Fruit fly (Drosophila melanogaster) whole organism, embryonic: Measurements from ENCODE around the gene CG15373.

ENCODE experiments used
- Atf6 ChIP-seq: fragments of 200-800 bp; sonication (Bioruptor generic); IDR thresholded peaks from 2 replicates; pipeline ENCODE4 v1.3.6; 2022; ENCODE audit warnings: missing biosample characterization, missing genetic modification characterization
- BEAF-32 ChIP-seq: fragments of 200-800 bp; sonication (Bioruptor generic); optimal IDR thresholded peaks from 3 replicates; lab custom pipeline; 2017; ENCODE audit warnings: missing biosample characterization, missing genetic modification characterization, mild to moderate bottlenecking, moderate library complexity, missing genetic modification reagents
- CG10147 ChIP-seq: fragments of 200-800 bp; sonication (Bioruptor generic); optimal IDR thresholded peaks from 2 replicates; lab custom pipeline; 2019; ENCODE audit warnings: missing biosample characterization, mild to moderate bottlenecking, missing genetic modification characterization, moderate library complexity
- CG10366 ChIP-seq: fragments of 200-800 bp; sonication (Bioruptor generic); IDR thresholded peaks from 2 replicates; pipeline ENCODE4 v1.3.6; 2022; ENCODE audit warnings: missing biosample characterization, missing genetic modification characterization
- CG12155 ChIP-seq: fragments of 200-800 bp; sonication (Bioruptor generic); optimal IDR thresholded peaks from 3 replicates; lab custom pipeline; 2016; ENCODE audit warnings: missing biosample characterization, missing genetic modification characterization
- CG1233 ChIP-seq: fragments of 200-800 bp; sonication (Bioruptor generic); optimal IDR thresholded peaks from 4 replicates; lab custom pipeline; 2018; ENCODE audit warnings: missing biosample characterization, mild to moderate bottlenecking, missing genetic modification characterization
- CG12391 ChIP-seq: fragments of 200-800 bp; sonication (Bioruptor generic); optimal IDR thresholded peaks from 3 replicates; lab custom pipeline; 2018; ENCODE audit warnings: missing biosample characterization, mild to moderate bottlenecking, missing genetic modification characterization, moderate library complexity
- CG13424 ChIP-seq: fragments of 200-800 bp; sonication (Bioruptor generic); optimal IDR thresholded peaks from 2 replicates; lab custom pipeline; 2019; ENCODE audit warnings: missing biosample characterization, mild to moderate bottlenecking, missing genetic modification characterization, moderate library complexity
- CG14050 ChIP-seq: fragments of 200-800 bp; sonication (Bioruptor generic); IDR thresholded peaks from 3 replicates; pipeline ENCODE4 v1.3.6; 2022; ENCODE audit warnings: missing biosample characterization, missing genetic modification characterization
- CG14710 ChIP-seq: fragments of 200-800 bp; sonication (Bioruptor generic); optimal IDR thresholded peaks from 3 replicates; lab custom pipeline; 2019; ENCODE audit warnings: missing biosample characterization, mild to moderate bottlenecking, missing genetic modification characterization, moderate library complexity
- CG15514 ChIP-seq: fragments of 200-800 bp; sonication (Bioruptor generic); optimal IDR thresholded peaks from 3 replicates; lab custom pipeline; 2017; ENCODE audit warnings: missing biosample characterization, missing genetic modification characterization, mild to moderate bottlenecking, moderate library complexity, missing genetic modification reagents
- CG2678 ChIP-seq: fragments of 200-800 bp; sonication (Bioruptor generic); optimal IDR thresholded peaks from 3 replicates; lab custom pipeline; 2019; ENCODE audit warnings: missing biosample characterization, mild to moderate bottlenecking, missing genetic modification characterization, moderate library complexity
- CG30403 ChIP-seq: fragments of 200-800 bp; sonication (Bioruptor generic); optimal IDR thresholded peaks from 3 replicates; lab custom pipeline; 2016; ENCODE audit warnings: missing biosample characterization, missing genetic modification characterization
- CG31441 ChIP-seq: fragments of 200-800 bp; sonication (Bioruptor generic); IDR thresholded peaks from 2 replicates; pipeline ENCODE4 v1.3.6; 2022; ENCODE audit warnings: missing biosample characterization, missing genetic modification characterization
- CG3847 ChIP-seq: fragments of 200-800 bp; sonication (Bioruptor generic); IDR thresholded peaks from 2 replicates; pipeline ENCODE4 v1.3.6; 2022; ENCODE audit warnings: missing biosample characterization, missing genetic modification characterization
- CG42726 ChIP-seq: fragments of 200-800 bp; sonication (Bioruptor generic); IDR thresholded peaks from 2 replicates; pipeline ENCODE4 v1.3.6; 2022; ENCODE audit warnings: missing biosample characterization, missing genetic modification characterization; ENCODE audit not compliant: partially characterized antibody
- CG4707 ChIP-seq: fragments of 200-800 bp; sonication (Bioruptor generic); optimal IDR thresholded peaks from 2 replicates; lab custom pipeline; 2018; ENCODE audit warnings: missing biosample characterization, mild to moderate bottlenecking, missing genetic modification characterization, moderate library complexity
- CG6854 ChIP-seq: fragments of 200-800 bp; sonication (Bioruptor generic); optimal IDR thresholded peaks from 3 replicates; lab custom pipeline; 2017; ENCODE audit warnings: missing biosample characterization, mild to moderate bottlenecking, missing genetic modification characterization
- CG7839 ChIP-seq: fragments of 200-800 bp; sonication (Bioruptor generic); optimal IDR thresholded peaks from 3 replicates; lab custom pipeline; 2018; ENCODE audit warnings: missing biosample characterization, mild to moderate bottlenecking, missing genetic modification characterization, moderate library complexity
- CG9215 ChIP-seq: fragments of 200-800 bp; sonication (Bioruptor generic); IDR thresholded peaks from 2 replicates; pipeline ENCODE4 v1.3.6; 2022; ENCODE audit warnings: missing biosample characterization, missing genetic modification characterization
- CkIIα-i1 ChIP-seq: fragments of 200-800 bp; sonication (Bioruptor generic); IDR thresholded peaks from 2 replicates; pipeline ENCODE4 v1.3.6; 2022; ENCODE audit warnings: missing biosample characterization, missing genetic modification characterization
- CoRest ChIP-seq: fragments of 200-800 bp; sonication (Bioruptor generic); optimal IDR thresholded peaks from 3 replicates; lab custom pipeline; 2018; ENCODE audit warnings: missing biosample characterization, mild to moderate bottlenecking, missing genetic modification characterization, moderate library complexity
- Drgx ChIP-seq: fragments of 200-800 bp; sonication (Bioruptor generic); IDR thresholded peaks from 2 replicates; pipeline ENCODE4 v1.3.6; 2022; ENCODE audit warnings: missing biosample characterization, missing genetic modification characterization
- HHEX ChIP-seq: fragments of 200-800 bp; sonication (Bioruptor generic); optimal IDR thresholded peaks from 3 replicates; lab custom pipeline; 2017; ENCODE audit warnings: missing biosample characterization, mild to moderate bottlenecking, missing genetic modification characterization, missing genetic modification reagents
- HLH3B ChIP-seq: fragments of 200-800 bp; sonication (Bioruptor generic); IDR thresholded peaks from 2 replicates; pipeline ENCODE4 v1.3.6; 2022; ENCODE audit warnings: missing biosample characterization, missing genetic modification characterization
- HmgZ ChIP-seq: fragments of 200-800 bp; sonication (Bioruptor generic); optimal IDR thresholded peaks from 2 replicates; lab custom pipeline; 2018; ENCODE audit warnings: missing biosample characterization, mild to moderate bottlenecking, missing genetic modification characterization
- Hmr ChIP-seq: fragments of 200-800 bp; sonication (Bioruptor generic); optimal IDR thresholded peaks from 3 replicates; lab custom pipeline; 2017; ENCODE audit warnings: mild to moderate bottlenecking, missing biosample characterization, missing genetic modification reagents, missing genetic modification characterization
- NfI ChIP-seq: fragments of 200-800 bp; sonication (Bioruptor generic); optimal IDR thresholded peaks from 3 replicates; lab custom pipeline; 2018; ENCODE audit warnings: missing biosample characterization, mild to moderate bottlenecking, missing genetic modification characterization, moderate library complexity
- Oli ChIP-seq: fragments of 200-800 bp; sonication (Bioruptor generic); optimal IDR thresholded peaks from 2 replicates; lab custom pipeline; 2018; ENCODE audit warnings: missing biosample characterization, mild to moderate bottlenecking, missing genetic modification characterization, moderate library complexity
- Sox102F ChIP-seq: fragments of 200-800 bp; sonication (Bioruptor generic); optimal IDR thresholded peaks from 2 replicates; lab custom pipeline; 2018; ENCODE audit warnings: missing biosample characterization, mild to moderate bottlenecking, missing genetic modification characterization, moderate library complexity
- Ssrp ChIP-seq: fragments of 200-800 bp; sonication (Bioruptor generic); optimal IDR thresholded peaks from 2 replicates; lab custom pipeline; 2018; ENCODE audit warnings: missing biosample characterization, mild to moderate bottlenecking, missing genetic modification characterization, moderate library complexity
- Stat92E ChIP-seq, 3 experiments: fragments of >200 bp in 2 of 3; fragments of 200-800 bp in 1 of 3; sonication (Bioruptor generic) in 1 of 3; optimal IDR thresholded peaks; 2 replicates each; lab custom pipeline; 2017 to 2019; ENCODE audit warnings: missing biosample characterization in 3 of 3, missing genetic modification characterization in 3 of 3, mild to moderate bottlenecking in 1 of 3, moderate library complexity in 1 of 3
- ci ChIP-seq: fragments of 200-800 bp; sonication (Bioruptor generic); IDR thresholded peaks from 3 replicates; pipeline ENCODE4 v1.3.6; 2022; ENCODE audit warnings: missing biosample characterization, missing genetic modification characterization
- crol ChIP-seq: fragments of 200-800 bp; sonication (Bioruptor generic); IDR thresholded peaks from 2 replicates; pipeline ENCODE4 v1.3.6; 2022; ENCODE audit warnings: missing biosample characterization, missing genetic modification characterization
- dmrt99B ChIP-seq: fragments of 200-800 bp; sonication (Bioruptor generic); optimal IDR thresholded peaks from 2 replicates; lab custom pipeline; 2018; ENCODE audit warnings: missing biosample characterization, mild to moderate bottlenecking, missing genetic modification characterization, moderate library complexity
- dysf ChIP-seq: fragments of 200-800 bp; sonication (Bioruptor generic); IDR thresholded peaks from 3 replicates; pipeline ENCODE4 v1.3.6; 2022; ENCODE audit warnings: missing biosample characterization, missing genetic modification characterization
- gem ChIP-seq: fragments of 200-800 bp; sonication (Bioruptor generic); optimal IDR thresholded peaks from 2 replicates; lab custom pipeline; 2019; ENCODE audit warnings: missing biosample characterization, mild to moderate bottlenecking, missing genetic modification characterization, moderate library complexity
- hkb ChIP-seq, 2 experiments: fragments of 200-800 bp in 1 of 2; fragments of >200 bp in 1 of 2; sonication (Bioruptor generic) in 1 of 2; IDR thresholded peaks in 1 of 2; optimal IDR thresholded peaks in 1 of 2; 2 replicates each; pipeline versions ENCODE4 v1.3.6 to Lab custom; 2017 to 2022; ENCODE audit warnings: missing biosample characterization in 1 of 2, missing genetic modification characterization in 1 of 2
- jing ChIP-seq: fragments of 200-800 bp; sonication (Bioruptor generic); optimal IDR thresholded peaks from 2 replicates; lab custom pipeline; 2018; ENCODE audit warnings: missing biosample characterization, mild to moderate bottlenecking, missing genetic modification characterization
- lmd ChIP-seq: fragments of 200-800 bp; sonication (Bioruptor generic); IDR thresholded peaks from 2 replicates; pipeline ENCODE4 v1.3.6; 2022; ENCODE audit warnings: missing biosample characterization, missing genetic modification characterization
- lov ChIP-seq, 2 experiments: fragments of 200-800 bp in 1 of 2; fragments of >200 bp in 1 of 2; sonication (Bioruptor generic) in 1 of 2; IDR thresholded peaks in 1 of 2; optimal IDR thresholded peaks in 1 of 2; 2 replicates in 1 of 2; 3 replicates in 1 of 2; pipeline versions ENCODE4 v1.3.6 to Lab custom; 2017 to 2022; ENCODE audit warnings: missing biosample characterization in 1 of 2, missing genetic modification characterization in 1 of 2
- nerfin-1 ChIP-seq: fragments of 200-800 bp; sonication (Bioruptor generic); optimal IDR thresholded peaks from 3 replicates; lab custom pipeline; 2019; ENCODE audit warnings: missing biosample characterization, mild to moderate bottlenecking, missing genetic modification characterization, moderate library complexity
- row ChIP-seq: fragments of 200-800 bp; sonication (Bioruptor generic); IDR thresholded peaks from 3 replicates; pipeline ENCODE4 v1.3.6; 2022; ENCODE audit warnings: missing biosample characterization, missing genetic modification characterization
- scrt ChIP-seq: fragments of 200-800 bp; sonication (Bioruptor generic); optimal IDR thresholded peaks from 2 replicates; lab custom pipeline; 2018; ENCODE audit warnings: missing biosample characterization, mild to moderate bottlenecking, missing genetic modification characterization, moderate library complexity
- sisA ChIP-seq: fragments of 200-800 bp; sonication (Bioruptor generic); IDR thresholded peaks from 2 replicates; pipeline ENCODE4 v1.3.6; 2022; ENCODE audit warnings: missing biosample characterization, missing genetic modification characterization
- sob ChIP-seq: fragments of 200-800 bp; sonication (Bioruptor generic); IDR thresholded peaks from 2 replicates; pipeline ENCODE4 v1.3.6; 2022; ENCODE audit warnings: missing biosample characterization, missing genetic modification characterization
- stc ChIP-seq: fragments of 200-800 bp; sonication (Bioruptor generic); IDR thresholded peaks from 2 replicates; pipeline ENCODE4 v1.3.6; 2022; ENCODE audit warnings: missing biosample characterization, missing genetic modification characterization

Gene CG15373

DNA sequence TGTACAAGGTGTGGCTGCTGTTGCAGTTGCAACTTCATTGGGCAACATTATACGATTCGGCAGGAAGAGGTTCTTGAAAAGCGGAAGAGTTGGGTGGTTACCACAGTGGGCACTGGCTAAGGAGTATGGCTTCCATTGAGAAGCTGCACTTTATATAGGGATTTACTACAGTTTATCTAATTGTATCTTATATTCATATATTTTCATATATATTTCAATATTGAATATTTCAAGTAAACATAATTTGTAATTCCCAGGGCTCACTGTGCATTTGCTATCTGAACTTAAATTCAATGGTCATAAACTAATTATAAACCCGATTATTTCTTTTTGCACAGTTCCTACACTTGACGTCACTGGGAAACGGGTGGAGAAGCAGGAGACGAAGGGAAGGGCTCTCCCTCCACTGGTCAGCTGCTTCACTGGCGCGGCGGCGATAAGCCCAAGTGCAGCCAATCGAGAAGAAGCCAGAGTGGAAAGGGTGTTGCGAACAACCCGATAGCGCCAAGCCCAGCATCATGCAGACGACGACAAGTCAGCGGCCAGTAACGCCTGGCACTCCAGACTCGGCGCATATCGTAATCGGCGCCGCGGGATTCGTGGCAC lies 51.1 kb downstream of the CG15373 start (continued):
- peak; percentile 59; the same call in 1 of the 2 replicates for TF ChIP-seq lmd (GFP tag; lab: Robert Waterston, UW)
- peak; percentile 44; the same call in 1 of the 2 replicates for TF ChIP-seq sisA (GFP tag; lab: Robert Waterston, UW)
- peak; percentile 43 for TF ChIP-seq CG12391
- peak; percentile 22 for TF ChIP-seq CG12155 (GFP tag; lab: Kevin White, UChicago)
- peak; percentile 23 for TF ChIP-seq CG10147 (GFP tag; lab: Kevin White, UChicago)
- peak; percentile 35 for TF ChIP-seq NfI (GFP tag; lab: Kevin White, UChicago)
- TF ChIP-seq gem (tag; lab: Kevin White, UChicago): peak; percentile 62
- TF ChIP-seq dysf (GFP tag; lab: Robert Waterston, UW): peak; percentile 40; the same call in 1 of the 3 replicates
- peak; percentile 0 for TF ChIP-seq CG6854 (GFP tag; lab: Kevin White, UChicago)
- TF ChIP-seq HHEX (GFP tag; lab: Kevin White, UChicago): peak; percentile 41
- TF ChIP-seq ci: peak; percentile 17; the same call in 1 of the 3 replicates
- no peak for TF ChIP-seq stc (GFP tag; lab: Robert Waterston, UW)
- peak; percentile 51 for TF ChIP-seq CG3847 (GFP tag; lab: Robert Waterston, UW)
- TF ChIP-seq Oli (tag; lab: Kevin White, UChicago): peak; percentile 48
- no peak for TF ChIP-seq lov (optimal IDR thresholded peaks at IDR 0.05; lab: Kevin White, UChicago)
- no peak for TF ChIP-seq lov (GFP tag; IDR thresholded peaks at IDR 0.05; lab: Robert Waterston, UW)
- TF ChIP-seq nerfin-1 (tag; lab: Kevin White, UChicago): no peak
- peak; percentile 2 for TF ChIP-seq scrt
- TF ChIP-seq crol (GFP tag; lab: Robert Waterston, UW): peak; percentile 58
- peak; percentile 11 for TF ChIP-seq CG15514 (GFP tag; lab: Kevin White, UChicago)
- peak; percentile 56 for TF ChIP-seq sob (GFP tag; lab: Robert Waterston, UW)
- peak; percentile 17; the same call in 1 of the 3 replicates for TF ChIP-seq CG14050 (GFP tag; lab: Robert Waterston, UW)
- 0 out of 2 replicates have a peak, but pooled peaks have one; percentile 10 for TF ChIP-seq CG9215 (GFP tag; lab: Robert Waterston, UW)
- TF ChIP-seq Drgx: no peak
- peak; percentile 68 for TF ChIP-seq Hmr (GFP tag; lab: Kevin White, UChicago)
- peak; percentile 71 for TF ChIP-seq CG2678 (tag; lab: Kevin White, UChicago)
- peak; percentile 60 for TF ChIP-seq HLH3B (GFP tag; lab: Robert Waterston, UW)
- peak; percentile 17 for TF ChIP-seq CG1233 (GFP tag; lab: Kevin White, UChicago)
- no peak for TF ChIP-seq CkIIα-i1
- peak; percentile 41 for TF ChIP-seq CG30403 (GFP tag; lab: Kevin White, UChicago)
- TF ChIP-seq HmgZ (tag; lab: Kevin White, UChicago): peak; percentile 7
- TF ChIP-seq CG31441 (GFP tag; lab: Robert Waterston, UW): 0 out of 2 replicates have a peak, but pooled peaks have one; percentile 25
- no peak for TF ChIP-seq CG42726 (GFP tag; lab: Robert Waterston, UW)
- TF ChIP-seq Atf6 (GFP tag; lab: Robert Waterston, UW): no peak
- peak; percentile 44 for TF ChIP-seq CoRest (tag; lab: Kevin White, UChicago)
- TF ChIP-seq hkb (optimal IDR thresholded peaks at IDR 0.05; lab: Kevin White, UChicago): no peak
- TF ChIP-seq hkb (GFP tag; IDR thresholded peaks at IDR 0.05; lab: Robert Waterston, UW): peak; percentile 43; the same call in 1 of the 2 replicates
- TF ChIP-seq Ssrp: peak; percentile 15
- TF ChIP-seq jing (GFP tag; lab: Kevin White, UChicago): no peak
- TF ChIP-seq Stat92E (GFP tag; optimal IDR thresholded peaks at IDR 0.05; lab: Kevin White, UChicago): no peak
- peak; percentile 37 for TF ChIP-seq CG13424
- TF ChIP-seq row (GFP tag; lab: Robert Waterston, UW): peak; percentile 78
- TF ChIP-seq CG14710 (tag; lab: Kevin White, UChicago): no peak
- peak; percentile 19 for TF ChIP-seq dmrt99B (tag; lab: Kevin White, UChicago)
- no peak for TF ChIP-seq CG4707 (GFP tag; lab: Kevin White, UChicago)
- TF ChIP-seq CG7839: peak; percentile 2
- peak; percentile 60 for TF ChIP-seq CG10366 (GFP tag; lab: Robert Waterston, UW)
- TF ChIP-seq Sox102F (GFP tag; lab: Kevin White, UChicago): peak; percentile 46
- no peak for TF ChIP-seq BEAF-32
